Worm (Caenorhabditis elegans): ENCODE measurements around the gene aat-7.

aat-7 gene

ce11 chrII:1357262-1357661 lies 29.4 kb upstream of the aat-7 start:
- TF ChIP-seq tbx-8 (GFP tag; optimal IDR thresholded peaks at IDR 0.05) (no peak), ztf-11 (tag; optimal IDR thresholded peaks at IDR 0.05) (no peak), lin-32 (GFP tag; optimal IDR thresholded peaks at IDR 0.05) (no peak), elt-3 (tag; optimal IDR thresholded peaks at IDR 0.05) (no peak), nhr-12 (tag; optimal IDR thresholded peaks at IDR 0.05) (no peak), snpc-4 (tag; optimal IDR thresholded peaks at IDR 0.05) (no peak), lin-13 (tag; optimal IDR thresholded peaks at IDR 0.05) (no peak), ceh-43 (GFP tag; optimal IDR thresholded peaks at IDR 0.05) (no peak), mab-5 (tag; optimal IDR thresholded peaks at IDR 0.05) (no peak), cnd-1 (tag; optimal IDR thresholded peaks at IDR 0.05) (no peak)

ce11 chrII:1357905-1358304 lies 28.8 kb upstream of the aat-7 start, which contains the start of gene C13A10.2:
Gene C13A10.2 (minus strand): TSS chrII:1358005.
- TF ChIP-seq elt-1 (tag; optimal IDR thresholded peaks at IDR 0.05; ENCODE audit: borderline replicate concordance, insufficient read depth), result no peak

- TF ChIP-seq mls-2 (tag; optimal IDR thresholded peaks at IDR 0.05), result no peak
- no peak for TF ChIP-seq lin-13 (tag; optimal IDR thresholded peaks at IDR 0.05)
- TF ChIP-seq ceh-83 (GFP tag; optimal IDR thresholded peaks at IDR 0.05), result no peak
- TF ChIP-seq mab-5 (tag; optimal IDR thresholded peaks at IDR 0.05), result no peak
- no peak for TF ChIP-seq zip-8 (tag; optimal IDR thresholded peaks at IDR 0.05)
- no peak for TF ChIP-seq nhr-76 (tag; optimal IDR thresholded peaks at IDR 0.05)
- TF ChIP-seq unc-62 (GFP tag; optimal IDR thresholded peaks at IDR 0.05), result no peak
- no peak for TF ChIP-seq sem-2 (GFP tag; optimal IDR thresholded peaks at IDR 0.05)
- TF ChIP-seq elt-3 (tag; optimal IDR thresholded peaks at IDR 0.05), result no peak
- no peak for TF ChIP-seq bed-3 (GFP tag; optimal IDR thresholded peaks at IDR 0.05)
Measured at ce11 chrII:1360257-1360656, 26.4 kb upstream of the aat-7 start.

- no peak for TF ChIP-seq ces-1 (GFP tag; optimal IDR thresholded peaks at IDR 0.05)
- no peak for TF ChIP-seq elt-3 (tag; optimal IDR thresholded peaks at IDR 0.05)
- no peak for TF ChIP-seq drap-1 (GFP tag; optimal IDR thresholded peaks at IDR 0.05)
- no peak for TF ChIP-seq snpc-4 (tag; optimal IDR thresholded peaks at IDR 0.05)
- no peak for TF ChIP-seq ceh-83 (GFP tag; optimal IDR thresholded peaks at IDR 0.05)
- TF ChIP-seq lin-32 (GFP tag; optimal IDR thresholded peaks at IDR 0.05), result no peak
- TF ChIP-seq unc-39 (tag; optimal IDR thresholded peaks at IDR 0.05), result no peak
- TF ChIP-seq lin-13 (tag; optimal IDR thresholded peaks at IDR 0.05), result no peak
- TF ChIP-seq ceh-43 (GFP tag; optimal IDR thresholded peaks at IDR 0.05), result no peak
- no peak for TF ChIP-seq mls-2 (tag; optimal IDR thresholded peaks at IDR 0.05)
- TF ChIP-seq cnd-1 (tag; optimal IDR thresholded peaks at IDR 0.05), result no peak
- no peak for TF ChIP-seq mab-5 (tag; optimal IDR thresholded peaks at IDR 0.05)
- TF ChIP-seq M03D4.4 (tag; optimal IDR thresholded peaks at IDR 0.05), result no peak
Measured at ce11 chrII:1362423-1362822, 24.2 kb upstream of the aat-7 start.

ce11 chrII:1365985-1366384 lies 20.7 kb upstream of the aat-7 start:
- TF ChIP-seq ceh-39 (tag; optimal IDR thresholded peaks at IDR 0.05) (no peak), mls-2 (tag; optimal IDR thresholded peaks at IDR 0.05) (no peak), zip-8 (tag; optimal IDR thresholded peaks at IDR 0.05) (no peak), tbx-8 (GFP tag; optimal IDR thresholded peaks at IDR 0.05) (no peak), unc-39 (tag; optimal IDR thresholded peaks at IDR 0.05) (no peak), blmp-1 (tag; optimal IDR thresholded peaks at IDR 0.05) (no peak), unc-120 (tag; optimal IDR thresholded peaks at IDR 0.05; ENCODE audit: poor library complexity, severe bottlenecking) (no peak), unc-62 (GFP tag; optimal IDR thresholded peaks at IDR 0.05) (no peak), ztf-11 (tag; optimal IDR thresholded peaks at IDR 0.05) (no peak), lsy-2 (tag; optimal IDR thresholded peaks at IDR 0.05) (no peak), sptf-1 (tag; optimal IDR thresholded peaks at IDR 0.05) (no peak), nhr-12 (tag; optimal IDR thresholded peaks at IDR 0.05) (no peak), cnd-1 (tag; optimal IDR thresholded peaks at IDR 0.05) (no peak), elt-1 (tag; optimal IDR thresholded peaks at IDR 0.05; ENCODE audit: borderline replicate concordance, insufficient read depth) (no peak), flh-1 (GFP tag; optimal IDR thresholded peaks at IDR 0.05) (no peak), pha-4 (tag; optimal IDR thresholded peaks at IDR 0.05) (no peak), mep-1 (tag; optimal IDR thresholded peaks at IDR 0.05) (no peak), elt-3 (tag; optimal IDR thresholded peaks at IDR 0.05) (no peak)

- TF ChIP-seq drap-1 (GFP tag; optimal IDR thresholded peaks at IDR 0.05) (no peak), ceh-39 (tag; optimal IDR thresholded peaks at IDR 0.05) (no peak)
Measured at ce11 chrII:1368756-1369155, 17.9 kb upstream of the aat-7 start.

Data from whole organism, mixed stage, embryonic.